Fruit fly (Drosophila melanogaster) whole organism, pupa: Measurements from ENCODE around the gene retinin.

Experiments
- CG10348 ChIP-seq: fragments of 200-800 bp; sonication (Bioruptor generic); IDR thresholded peaks from 2 replicates; pipeline ENCODE4 v1.3.6; 2022; ENCODE audit warnings: missing biosample characterization, missing genetic modification characterization
- CG15710 ChIP-seq: fragments of 200-800 bp; sonication (Bioruptor generic); optimal IDR thresholded peaks from 2 replicates; lab custom pipeline; 2018; ENCODE audit warnings: missing biosample characterization, mild to moderate bottlenecking, missing genetic modification characterization, moderate library complexity
- CG17806 ChIP-seq: fragments of 200-800 bp; sonication (Bioruptor generic); optimal IDR thresholded peaks from 2 replicates; lab custom pipeline; 2018; ENCODE audit warnings: missing biosample characterization, mild to moderate bottlenecking, missing genetic modification characterization, moderate library complexity
- CG34367 ChIP-seq: fragments of 200-800 bp; sonication (Bioruptor generic); optimal IDR thresholded peaks from 2 replicates; lab custom pipeline; 2018; ENCODE audit warnings: missing biosample characterization, mild to moderate bottlenecking, missing genetic modification characterization
- CG8301 ChIP-seq: fragments of 200-800 bp; sonication (Bioruptor generic); optimal IDR thresholded peaks from 2 replicates; lab custom pipeline; 2018; ENCODE audit warnings: missing biosample characterization, mild to moderate bottlenecking, missing genetic modification characterization
- CG9948 ChIP-seq: fragments of 200-800 bp; sonication (Bioruptor generic); optimal IDR thresholded peaks from 2 replicates; lab custom pipeline; 2018; ENCODE audit warnings: missing biosample characterization, mild to moderate bottlenecking, missing genetic modification characterization, moderate library complexity
- D1 ChIP-seq: fragments of 200-800 bp; sonication (Bioruptor generic); optimal IDR thresholded peaks from 2 replicates; lab custom pipeline; 2018; ENCODE audit warnings: missing biosample characterization, mild to moderate bottlenecking, missing genetic modification characterization, moderate library complexity
- EcR ChIP-seq: fragments of 200-800 bp; sonication (Bioruptor generic); optimal IDR thresholded peaks from 3 replicates; lab custom pipeline; 2019; ENCODE audit warnings: missing biosample characterization, missing genetic modification characterization, mild to moderate bottlenecking, moderate library complexity, missing genetic modification reagents
- Pif1A ChIP-seq: fragments of 200-800 bp; sonication (Bioruptor generic); optimal IDR thresholded peaks from 3 replicates; lab custom pipeline; 2016; ENCODE audit warnings: missing biosample characterization, missing genetic modification characterization
- Snoo ChIP-seq: fragments of 200-800 bp; sonication (Bioruptor generic); optimal IDR thresholded peaks from 3 replicates; lab custom pipeline; 2017; ENCODE audit warnings: missing biosample characterization, mild to moderate bottlenecking, missing genetic modification characterization, inconsistent platforms
- fd96Ca ChIP-seq: fragments of 200-800 bp; sonication (Bioruptor generic); IDR thresholded peaks from 3 replicates; pipeline ENCODE4 v1.3.6; 2022; ENCODE audit warnings: missing biosample characterization, missing genetic modification characterization

- TF ChIP-seq CG10348 (no peak), D1 (tag; lab: Kevin White, UChicago) (no peak), CG17806 (tag; lab: Kevin White, UChicago) (no peak), Pif1A (GFP tag; lab: Kevin White, UChicago) (no peak), CG8301 (tag; lab: Kevin White, UChicago) (no peak), CG15710 (tag; lab: Kevin White, UChicago) (no peak), fd96Ca (GFP tag; lab: Robert Waterston, UW) (no peak), EcR (no peak), CG34367 (tag; lab: Kevin White, UChicago) (no peak), Snoo (no peak), CG9948 (tag; lab: Kevin White, UChicago) (no peak)
These were observed 7.7 kb downstream of the retinin start for dm6 chr3L:16339463-16339862.
